1 fruit fly cellular context compared by ENCODE assay signal in the genomic region with DNA sequence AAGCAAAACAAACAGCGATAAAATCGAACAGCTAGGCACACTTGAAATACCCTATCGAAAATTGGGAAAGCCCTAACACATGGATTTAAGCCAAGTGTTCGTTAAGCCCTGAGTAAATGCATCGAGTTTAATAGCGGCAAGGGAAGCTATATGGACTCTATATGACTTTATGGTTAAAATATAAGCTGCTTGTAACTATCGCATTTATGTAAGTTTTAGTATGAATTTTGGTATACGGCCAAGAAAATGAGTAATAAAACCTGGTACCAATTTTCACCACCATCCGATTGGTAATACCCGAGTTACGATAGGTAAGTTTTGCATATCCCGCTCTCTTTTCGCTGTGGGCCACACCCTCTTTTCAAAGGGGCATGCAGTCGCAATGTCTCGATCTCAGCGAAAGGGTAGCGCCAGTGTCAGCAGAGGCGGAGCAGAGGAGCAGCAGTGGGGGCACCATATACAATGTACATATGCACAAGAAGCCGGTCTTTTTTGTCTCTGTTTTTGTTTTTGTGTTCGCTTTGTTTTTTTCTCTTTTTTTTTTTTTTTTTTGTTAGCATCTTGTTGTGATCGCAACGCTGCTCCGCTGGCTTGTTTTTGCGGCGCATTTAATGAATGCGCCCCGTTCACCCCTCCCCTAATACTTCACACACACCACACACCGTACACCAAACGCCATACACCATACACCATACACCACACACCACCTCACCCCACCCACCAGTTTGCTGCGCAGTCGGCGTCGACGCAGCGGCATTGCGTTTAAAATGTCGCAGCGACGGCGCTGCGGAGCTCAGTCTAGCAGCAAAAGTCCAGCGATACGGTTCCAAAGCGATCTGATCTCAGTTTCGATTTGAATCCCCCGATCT.
TF ChIP-seq lines count a peak whose summit lies in the region.

Gene GstT4 (plus strand): TSS at position 788 of the 869 bp plus-strand sequence.

TF ChIP-seq in whole organism, embryonic, 481 proteins besides CTCF, POLR2A, EP300 and RAD21 (continued from another document and continues in another):
- TF ChIP-seq E2f1 (GFP tag; IDR thresholded peaks at IDR 0.05; lab: Robert Waterston, UW) (0 out of 2 replicates have a peak, but pooled peaks have one; percentile 13), Mrtf (GFP tag; IDR thresholded peaks at IDR 0.05; lab: Robert Waterston, UW) (0 out of 3 replicates have a peak, but pooled peaks have one; percentile 29), lola (GFP tag; optimal IDR thresholded peaks at IDR 0.05; lab: Kevin White, UChicago) (peak in 1 of 3 experiments; percentile 64), scrt (GFP tag; optimal IDR thresholded peaks at IDR 0.05; lab: Kevin White, UChicago) (peak; percentile 1), Antp (GFP tag; optimal IDR thresholded peaks at IDR 0.05; lab: Kevin White, UChicago) (peak; percentile 64), CG13424 (tag; optimal IDR thresholded peaks at IDR 0.05; lab: Kevin White, UChicago) (peak; percentile 48), NfI (GFP tag; optimal IDR thresholded peaks at IDR 0.05; lab: Kevin White, UChicago) (no peak), CG16863 (GFP tag; optimal IDR thresholded peaks at IDR 0.05; lab: Kevin White, UChicago) (peak; percentile 29), disco-r (GFP tag; optimal IDR thresholded peaks at IDR 0.05; lab: Kevin White, UChicago) (peak; percentile 3), HLH54F (GFP tag; optimal IDR thresholded peaks at IDR 0.05; lab: Kevin White, UChicago) (peak; percentile 64), tx (GFP tag; optimal IDR thresholded peaks at IDR 0.05; lab: Kevin White, UChicago) (peak; percentile 45), esg (GFP tag; conservative IDR thresholded peaks at IDR 0.05; lab: Robert Waterston, UW) (peak; percentile 17; the same call in 1 of the 2 replicates), CG12104 (GFP tag; optimal IDR thresholded peaks at IDR 0.05; lab: Kevin White, UChicago) (peak; percentile 8), rib (GFP tag; IDR thresholded peaks at IDR 0.05; lab: Robert Waterston, UW) (peak; percentile 56), CG1647 (GFP tag; optimal IDR thresholded peaks at IDR 0.05; lab: Kevin White, UChicago) (no peak), ranshi (GFP tag; IDR thresholded peaks at IDR 0.05; lab: Robert Waterston, UW) (peak; percentile 59), grau (tag; optimal IDR thresholded peaks at IDR 0.05; lab: Kevin White, UChicago) (peak; percentile 9), CG14965 (GFP tag; optimal IDR thresholded peaks at IDR 0.05; lab: Kevin White, UChicago; ENCODE audit: borderline replicate concordance) (no peak), wdn (GFP tag; IDR thresholded peaks at IDR 0.05; lab: Robert Waterston, UW) (0 out of 2 replicates have a peak, but pooled peaks have one; percentile 8), CG9609 (GFP tag; optimal IDR thresholded peaks at IDR 0.05; lab: Kevin White, UChicago) (peak; percentile 67), ttk (GFP tag; IDR thresholded peaks at IDR 0.05; lab: Robert Waterston, UW) (peak; percentile 9; the same call in 1 of the 2 replicates), nmo (GFP tag; optimal IDR thresholded peaks at IDR 0.05; lab: Kevin White, UChicago) (peak; percentile 70), psq (GFP tag; optimal IDR thresholded peaks at IDR 0.05; lab: Kevin White, UChicago) (peak; percentile 62), jigr1 (GFP tag; IDR thresholded peaks at IDR 0.05; lab: Robert Waterston, UW) (peak; percentile 46; the same call in 2 of the 3 replicates), CG7372 (GFP tag; IDR thresholded peaks at IDR 0.05; lab: Robert Waterston, UW) (0 out of 2 replicates have a peak, but pooled peaks have one; percentile 8), CG7556 (GFP tag; optimal IDR thresholded peaks at IDR 0.05; lab: Kevin White, UChicago) (peak; percentile 68), CG43689 (GFP tag; IDR thresholded peaks at IDR 0.05; lab: Robert Waterston, UW) (peak; percentile 39; the same call in 1 of the 2 replicates), CG11456 (GFP tag; IDR thresholded peaks at IDR 0.05; lab: Robert Waterston, UW) (peak; percentile 76), CG8944 (GFP tag; optimal IDR thresholded peaks at IDR 0.05; lab: Kevin White, UChicago) (peak; percentile 44), Sox100B (GFP tag; optimal IDR thresholded peaks at IDR 0.05; lab: Kevin White, UChicago) (peak; percentile 68), Pdp1 (GFP tag; optimal IDR thresholded peaks at IDR 0.05; lab: Kevin White, UChicago) (peak; percentile 43 to 47), chm (GFP tag; IDR thresholded peaks at IDR 0.05; lab: Robert Waterston, UW) (peak; percentile 46; the same call in 1 of the 2 replicates), gsb (GFP tag; IDR thresholded peaks at IDR 0.05; lab: Robert Waterston, UW) (peak; percentile 64), CG7786 (GFP tag; optimal IDR thresholded peaks at IDR 0.05; lab: Kevin White, UChicago) (peak; percentile 86), CG15011 (GFP tag; optimal IDR thresholded peaks at IDR 0.05; lab: Kevin White, UChicago) (no peak), Usf (GFP tag; optimal IDR thresholded peaks at IDR 0.05; lab: Kevin White, UChicago) (no peak), CG2875 (GFP tag; optimal IDR thresholded peaks at IDR 0.05; lab: Kevin White, UChicago) (no peak), Neu2 (GFP tag; optimal IDR thresholded peaks at IDR 0.05; lab: Kevin White, UChicago; ENCODE audit: borderline replicate concordance) (no peak), BtbVII (GFP tag; optimal IDR thresholded peaks at IDR 0.05; lab: Kevin White, UChicago) (peak; percentile 1), ase (GFP tag; IDR thresholded peaks at IDR 0.05; lab: Robert Waterston, UW) (peak; percentile 8; the same call in 1 of the 3 replicates), CG7839 (tag; optimal IDR thresholded peaks at IDR 0.05; lab: Kevin White, UChicago) (peak; percentile 65), Xbp1 (GFP tag; optimal IDR thresholded peaks at IDR 0.05; lab: Kevin White, UChicago) (peak; percentile 49), otp (GFP tag; IDR thresholded peaks at IDR 0.05; lab: Robert Waterston, UW) (0 out of 3 replicates have a peak, but pooled peaks have one; percentile 34), cg (GFP tag; optimal IDR thresholded peaks at IDR 0.05; lab: Kevin White, UChicago) (peak; percentile 19), sisA (GFP tag; IDR thresholded peaks at IDR 0.05; lab: Robert Waterston, UW) (peak; percentile 57), CG5953 (GFP tag; IDR thresholded peaks at IDR 0.05; lab: Robert Waterston, UW) (peak; percentile 42; the same call in 1 of the 2 replicates), nerfin-1 (tag; optimal IDR thresholded peaks at IDR 0.05; lab: Kevin White, UChicago) (peak; percentile 12), CG10654 (GFP tag; optimal IDR thresholded peaks at IDR 0.05; lab: Kevin White, UChicago) (peak; percentile 40), Dip3 (GFP tag; optimal IDR thresholded peaks at IDR 0.05; lab: Kevin White, UChicago) (peak; percentile 36), CG4282 (GFP tag; optimal IDR thresholded peaks at IDR 0.05; lab: Kevin White, UChicago) (no peak), Side (GFP tag; optimal IDR thresholded peaks at IDR 0.05; lab: Kevin White, UChicago) (peak; percentile 36), CG14710 (tag; optimal IDR thresholded peaks at IDR 0.05; lab: Kevin White, UChicago) (peak; percentile 31), jumu (GFP tag; optimal IDR thresholded peaks at IDR 0.05; lab: Kevin White, UChicago) (peak; percentile 40), bbx (GFP tag; IDR thresholded peaks at IDR 0.05; lab: Robert Waterston, UW; ENCODE audit: partially characterized antibody) (peak; percentile 30; the same call in 1 of the 2 replicates), corto (GFP tag; optimal IDR thresholded peaks at IDR 0.05; lab: Kevin White, UChicago) (peak; percentile 72), cad (GFP tag; optimal IDR thresholded peaks at IDR 0.05; lab: Kevin White, UChicago) (no peak), toy (GFP tag; IDR thresholded peaks at IDR 0.05; lab: Robert Waterston, UW) (no peak), lmd (GFP tag; IDR thresholded peaks at IDR 0.05; lab: Robert Waterston, UW) (peak; percentile 54), CG9797 (GFP tag; optimal IDR thresholded peaks at IDR 0.05; lab: Kevin White, UChicago) (no peak), CG11504 (tag; optimal IDR thresholded peaks at IDR 0.05; lab: Kevin White, UChicago) (peak; percentile 64), CG2120 (GFP tag; optimal IDR thresholded peaks at IDR 0.05; lab: Kevin White, UChicago) (peak; percentile 80), CG18599 (GFP tag; optimal IDR thresholded peaks at IDR 0.05; lab: Kevin White, UChicago) (peak; percentile 28), slp2 (GFP tag; optimal IDR thresholded peaks at IDR 0.05; lab: Kevin White, UChicago) (peak; percentile 76), crc (GFP tag; optimal IDR thresholded peaks at IDR 0.05; lab: Kevin White, UChicago) (peak; percentile 42), Adf1 (GFP tag; IDR thresholded peaks at IDR 0.05; lab: Robert Waterston, UW) (peak; percentile 96), Atf-2 (GFP tag; optimal IDR thresholded peaks at IDR 0.05; lab: Kevin White, UChicago) (peak; percentile 50), CG17385 (GFP tag; optimal IDR thresholded peaks at IDR 0.05; lab: Kevin White, UChicago) (peak; percentile 25), ERR (GFP tag; optimal IDR thresholded peaks at IDR 0.05; lab: Kevin White, UChicago) (peak; percentile 49), peb (GFP tag; IDR thresholded peaks at IDR 0.05; lab: Robert Waterston, UW) (no peak), CG12155 (GFP tag; optimal IDR thresholded peaks at IDR 0.05; lab: Kevin White, UChicago) (peak; percentile 36), caup (GFP tag; optimal IDR thresholded peaks at IDR 0.05; lab: Kevin White, UChicago; ENCODE audit: severe bottlenecking) (peak; percentile 31), Myb (GFP tag; optimal IDR thresholded peaks at IDR 0.05; lab: Kevin White, UChicago) (peak; percentile 67), ATbp (GFP tag; optimal IDR thresholded peaks at IDR 0.05; lab: Kevin White, UChicago) (no peak), chif (GFP tag; optimal IDR thresholded peaks at IDR 0.05; lab: Kevin White, UChicago) (peak in 1 of 2 experiments; percentile 13), fu2 (GFP tag; optimal IDR thresholded peaks at IDR 0.05; lab: Kevin White, UChicago) (peak; percentile 49), CG17328 (GFP tag; IDR thresholded peaks at IDR 0.05; lab: Robert Waterston, UW) (peak; percentile 30; the same call in 1 of the 2 replicates), CG9727 (GFP tag; optimal IDR thresholded peaks at IDR 0.05; lab: Kevin White, UChicago) (peak; percentile 38), dmrt99B (tag; optimal IDR thresholded peaks at IDR 0.05; lab: Kevin White, UChicago) (peak; percentile 62), sens-2 (GFP tag; IDR thresholded peaks at IDR 0.05; lab: Robert Waterston, UW) (no peak), Xrp1 (GFP tag; IDR thresholded peaks at IDR 0.05; lab: Robert Waterston, UW) (peak; percentile 60), Aef1 (GFP tag; IDR thresholded peaks at IDR 0.05; lab: Robert Waterston, UW) (peak; percentile 69; the same call in 2 of the 3 replicates), sr (GFP tag; IDR thresholded peaks at IDR 0.05; lab: Robert Waterston, UW) (no peak; the same call in 2 of the 3 replicates), ken (GFP tag; IDR thresholded peaks at IDR 0.05; lab: Robert Waterston, UW) (0 out of 3 replicates have a peak, but pooled peaks have one; percentile 35), Dll (GFP tag; IDR thresholded peaks at IDR 0.05; lab: Robert Waterston, UW; ENCODE audit: partially characterized antibody) (no peak), CG17359 (tag; optimal IDR thresholded peaks at IDR 0.05; lab: Kevin White, UChicago) (peak; percentile 21), HmgD (GFP tag; optimal IDR thresholded peaks at IDR 0.05; lab: Kevin White, UChicago) (peak; percentile 15), pb (GFP tag; optimal IDR thresholded peaks at IDR 0.05; lab: Kevin White, UChicago) (peak; percentile 5), Ets65A (GFP tag; lab: Kevin White, UChicago) (peak; percentile 84), CG1529 (GFP tag; optimal IDR thresholded peaks at IDR 0.05; lab: Kevin White, UChicago) (peak; percentile 4), Vsx1 (GFP tag; optimal IDR thresholded peaks at IDR 0.05; lab: Kevin White, UChicago) (no peak), ab (GFP tag; optimal IDR thresholded peaks at IDR 0.05; lab: Kevin White, UChicago) (peak; percentile 78), ap (GFP tag; IDR thresholded peaks at IDR 0.05; lab: Robert Waterston, UW) (0 out of 2 replicates have a peak, but pooled peaks have one; percentile 35), stwl (tag; optimal IDR thresholded peaks at IDR 0.05; lab: Kevin White, UChicago) (no peak), az2 (GFP tag; optimal IDR thresholded peaks at IDR 0.05; lab: Kevin White, UChicago) (peak; percentile 39), Dek (tag; optimal IDR thresholded peaks at IDR 0.05; lab: Kevin White, UChicago) (peak; percentile 3), CG32532 (GFP tag; IDR thresholded peaks at IDR 0.05; lab: Robert Waterston, UW) (peak; percentile 49; the same call in 1 of the 2 replicates), CG1233 (GFP tag; optimal IDR thresholded peaks at IDR 0.05; lab: Kevin White, UChicago) (peak; percentile 10), CG12769 (tag; optimal IDR thresholded peaks at IDR 0.05; lab: Kevin White, UChicago) (no peak), CG2712 (tag; optimal IDR thresholded peaks at IDR 0.05; lab: Kevin White, UChicago) (peak; percentile 33), CG18619 (GFP tag; optimal IDR thresholded peaks at IDR 0.05; lab: Kevin White, UChicago) (peak; percentile 55), ems (GFP tag; optimal IDR thresholded peaks at IDR 0.05; lab: Kevin White, UChicago) (peak; percentile 22), Nf-YC (tag; optimal IDR thresholded peaks at IDR 0.05; lab: Kevin White, UChicago) (no peak), Dref (GFP tag; IDR thresholded peaks at IDR 0.05; lab: Robert Waterston, UW) (no peak), CG3281 (GFP tag; optimal IDR thresholded peaks at IDR 0.05; lab: Kevin White, UChicago) (peak; percentile 1), CG30403 (GFP tag; optimal IDR thresholded peaks at IDR 0.05; lab: Kevin White, UChicago) (peak; percentile 65), CG4360 (GFP tag; IDR thresholded peaks at IDR 0.05; lab: Robert Waterston, UW) (0 out of 2 replicates have a peak, but pooled peaks have one; percentile 13), CG6175 (GFP tag; IDR thresholded peaks at IDR 0.05; lab: Robert Waterston, UW) (no peak), usp (GFP tag; optimal IDR thresholded peaks at IDR 0.05; lab: Kevin White, UChicago) (no peak), CG2889 (GFP tag; IDR thresholded peaks at IDR 0.05; lab: Robert Waterston, UW) (peak; percentile 65; the same call in 1 of the 3 replicates), CG11695 (GFP tag; IDR thresholded peaks at IDR 0.05; lab: Robert Waterston, UW) (0 out of 3 replicates have a peak, but pooled peaks have one; percentile 28), Dip2 (GFP tag; IDR thresholded peaks at IDR 0.05; lab: Robert Waterston, UW) (no peak), bsh (GFP tag; optimal IDR thresholded peaks at IDR 0.05; lab: Kevin White, UChicago) (peak; percentile 4 to 94), Awh (GFP tag; IDR thresholded peaks at IDR 0.05; lab: Robert Waterston, UW) (peak; percentile 59; the same call in 1 of the 2 replicates), chn (GFP tag; optimal IDR thresholded peaks at IDR 0.05; lab: Kevin White, UChicago) (peak; percentile 20), emc (GFP tag; optimal IDR thresholded peaks at IDR 0.05; lab: Kevin White, UChicago) (peak; percentile 26)
